Fruit fly (Drosophila melanogaster) whole organism, embryonic: ENCODE measurements around the gene Cpr67Fa2.
A peak's percentile ranks its signal among the peaks of the same experiment; 100 is the strongest.

ENCODE experiments used
- Ada2b ChIP-seq: fragments of 200-800 bp; sonication (Bioruptor generic); IDR thresholded peaks from 2 replicates; pipeline ENCODE4 v1.3.6; 2022; ENCODE audit warnings: missing biosample characterization, missing genetic modification characterization
- Aef1 ChIP-seq: fragments of 200-800 bp; sonication (Bioruptor generic); IDR thresholded peaks from 3 replicates; pipeline ENCODE4 v1.3.6; 2022; ENCODE audit warnings: missing biosample characterization, missing genetic modification characterization
- C15 ChIP-seq: fragments of 200-800 bp; sonication (Bioruptor generic); IDR thresholded peaks from 3 replicates; pipeline ENCODE4 v1.3.6; 2022; ENCODE audit warnings: missing biosample characterization, missing genetic modification characterization
- CG10267 ChIP-seq: fragments of 200-800 bp; sonication (Bioruptor generic); optimal IDR thresholded peaks from 2 replicates; lab custom pipeline; 2018; ENCODE audit warnings: missing biosample characterization, mild to moderate bottlenecking, missing genetic modification characterization, moderate library complexity
- CG10366 ChIP-seq: fragments of 200-800 bp; sonication (Bioruptor generic); IDR thresholded peaks from 2 replicates; pipeline ENCODE4 v1.3.6; 2022; ENCODE audit warnings: missing biosample characterization, missing genetic modification characterization
- CG10431 ChIP-seq: fragments of 200-800 bp; sonication (Bioruptor generic); optimal IDR thresholded peaks from 3 replicates; lab custom pipeline; 2018; ENCODE audit warnings: missing biosample characterization, mild to moderate bottlenecking, missing genetic modification characterization
- CG11560 ChIP-seq: fragments of 200-800 bp; sonication (Bioruptor generic); IDR thresholded peaks from 3 replicates; pipeline ENCODE4 v1.3.6; 2022; ENCODE audit warnings: missing biosample characterization, missing genetic modification characterization
- CG11696 ChIP-seq: fragments of 200-800 bp; sonication (Bioruptor generic); IDR thresholded peaks from 2 replicates; pipeline ENCODE4 v1.3.6; 2022; ENCODE audit warnings: missing biosample characterization, missing genetic modification characterization
- CG12155 ChIP-seq: fragments of 200-800 bp; sonication (Bioruptor generic); optimal IDR thresholded peaks from 3 replicates; lab custom pipeline; 2016; ENCODE audit warnings: missing biosample characterization, missing genetic modification characterization
- CG12219 ChIP-seq: fragments of 200-800 bp; sonication (Bioruptor generic); optimal IDR thresholded peaks from 3 replicates; lab custom pipeline; 2018; ENCODE audit warnings: missing biosample characterization, mild to moderate bottlenecking, missing genetic modification characterization
- CG13775 ChIP-seq: fragments of 200-800 bp; sonication (Bioruptor generic); optimal IDR thresholded peaks from 3 replicates; lab custom pipeline; 2017; ENCODE audit warnings: missing biosample characterization, mild to moderate bottlenecking, missing genetic modification characterization
- CG14860 ChIP-seq: fragments of 200-800 bp; sonication (Bioruptor generic); IDR thresholded peaks from 3 replicates; pipeline ENCODE4 v1.3.6; 2022; ENCODE audit warnings: missing biosample characterization, missing genetic modification characterization; ENCODE audit not compliant: partially characterized antibody
- CG1832 ChIP-seq: fragments of 200-800 bp; sonication (Bioruptor generic); optimal IDR thresholded peaks from 2 replicates; lab custom pipeline; 2017; ENCODE audit warnings: missing biosample characterization, mild to moderate bottlenecking, missing genetic modification characterization, inconsistent platforms
- CG30431 ChIP-seq: fragments of 200-800 bp; sonication (Bioruptor generic); optimal IDR thresholded peaks from 2 replicates; lab custom pipeline; 2017; ENCODE audit warnings: missing biosample characterization, missing genetic modification characterization
- CG3065 ChIP-seq: fragments of 200-800 bp; sonication (Bioruptor generic); optimal IDR thresholded peaks from 2 replicates; lab custom pipeline; 2016; ENCODE audit warnings: missing biosample characterization, missing genetic modification characterization
- CG32532 ChIP-seq: fragments of 200-800 bp; sonication (Bioruptor generic); IDR thresholded peaks from 2 replicates; pipeline ENCODE4 v1.3.6; 2022; ENCODE audit warnings: missing biosample characterization, missing genetic modification characterization
- CG34224 ChIP-seq: fragments of 200-800 bp; sonication (Bioruptor generic); IDR thresholded peaks from 3 replicates; pipeline ENCODE4 v1.3.6; 2022; ENCODE audit warnings: missing biosample characterization, missing genetic modification characterization; ENCODE audit not compliant: partially characterized antibody
- CG3726 ChIP-seq: fragments of 200-800 bp; sonication (Bioruptor generic); IDR thresholded peaks from 3 replicates; pipeline ENCODE4, ENCODE4 v1.3.6; 2022; ENCODE audit warnings: missing biosample characterization, missing genetic modification characterization
- CG7839 ChIP-seq: fragments of 200-800 bp; sonication (Bioruptor generic); optimal IDR thresholded peaks from 3 replicates; lab custom pipeline; 2018; ENCODE audit warnings: missing biosample characterization, mild to moderate bottlenecking, missing genetic modification characterization, moderate library complexity
- CG8388 ChIP-seq: fragments of 200-800 bp; sonication (Bioruptor generic); optimal IDR thresholded peaks from 2 replicates; lab custom pipeline; 2019; ENCODE audit warnings: missing biosample characterization, mild to moderate bottlenecking, missing genetic modification characterization, moderate library complexity
- Dfd ChIP-seq, 2 experiments: fragments of >200 bp; optimal IDR thresholded peaks; 2 replicates each; lab custom pipeline; 2017; ENCODE audit warnings: missing biosample characterization in 2 of 2, missing genetic modification characterization in 2 of 2
- Dip3 ChIP-seq: fragments of 200-800 bp; sonication (Bioruptor generic); optimal IDR thresholded peaks from 3 replicates; lab custom pipeline; 2016; ENCODE audit warnings: missing biosample characterization, missing genetic modification characterization
- H15 ChIP-seq: fragments of 200-800 bp; sonication (Bioruptor generic); IDR thresholded peaks from 3 replicates; pipeline ENCODE4 v1.3.6; 2022; ENCODE audit warnings: missing biosample characterization, missing genetic modification characterization
- H2.0 ChIP-seq: fragments of 200-800 bp; sonication (Bioruptor generic); IDR thresholded peaks from 2 replicates; pipeline ENCODE4 v1.3.6; 2022; ENCODE audit warnings: missing biosample characterization, missing genetic modification characterization
- HLH4C ChIP-seq: fragments of 200-800 bp; sonication (Bioruptor generic); IDR thresholded peaks from 3 replicates; pipeline ENCODE4 v1.3.6; 2022; ENCODE audit warnings: missing biosample characterization, missing genetic modification characterization; ENCODE audit not compliant: partially characterized antibody
- Hmx ChIP-seq: fragments of 200-800 bp; sonication (Bioruptor generic); optimal IDR thresholded peaks from 2 replicates; lab custom pipeline; 2016; ENCODE audit warnings: missing biosample characterization, missing genetic modification characterization
- MESR4 ChIP-seq: fragments of 200-800 bp; sonication (Bioruptor generic); optimal IDR thresholded peaks from 2 replicates; lab custom pipeline; 2018; ENCODE audit warnings: missing biosample characterization, mild to moderate bottlenecking, missing genetic modification characterization, moderate library complexity
- NC2α ChIP-seq: fragments of 200-800 bp; sonication (Bioruptor generic); optimal IDR thresholded peaks from 2 replicates; lab custom pipeline; 2016; ENCODE audit warnings: missing biosample characterization, missing genetic modification characterization
- Oli ChIP-seq: fragments of 200-800 bp; sonication (Bioruptor generic); optimal IDR thresholded peaks from 2 replicates; lab custom pipeline; 2018; ENCODE audit warnings: missing biosample characterization, mild to moderate bottlenecking, missing genetic modification characterization, moderate library complexity
- Rfx ChIP-seq: fragments of 200-800 bp; sonication (Bioruptor generic); IDR thresholded peaks from 2 replicates; pipeline ENCODE4 v1.3.6; 2022; ENCODE audit warnings: missing biosample characterization, missing genetic modification characterization
- Sox102F ChIP-seq: fragments of 200-800 bp; sonication (Bioruptor generic); optimal IDR thresholded peaks from 2 replicates; lab custom pipeline; 2018; ENCODE audit warnings: missing biosample characterization, mild to moderate bottlenecking, missing genetic modification characterization, moderate library complexity
- Spps ChIP-seq: fragments of 200-800 bp; sonication (Bioruptor generic); optimal IDR thresholded peaks from 2 replicates; lab custom pipeline; 2018; ENCODE audit warnings: missing biosample characterization, mild to moderate bottlenecking, missing genetic modification characterization
- Xrp1 ChIP-seq: fragments of 200-800 bp; sonication (Bioruptor generic); IDR thresholded peaks from 2 replicates; pipeline ENCODE4 v1.3.6; 2022; ENCODE audit warnings: missing biosample characterization, missing genetic modification characterization
- ase ChIP-seq: fragments of 200-800 bp; sonication (Bioruptor generic); IDR thresholded peaks from 3 replicates; pipeline ENCODE4 v1.3.6; 2022; ENCODE audit warnings: missing biosample characterization, missing genetic modification characterization
- cwo ChIP-seq: fragments of 200-800 bp; sonication (Bioruptor generic); optimal IDR thresholded peaks from 3 replicates; lab custom pipeline; 2017; ENCODE audit warnings: missing biosample characterization, missing genetic modification characterization, mild to moderate bottlenecking, moderate library complexity, missing genetic modification reagents
- dati ChIP-seq: fragments of 200-800 bp; sonication (Bioruptor generic); IDR thresholded peaks from 2 replicates; pipeline ENCODE4 v1.3.6; 2022; ENCODE audit warnings: missing biosample characterization, missing genetic modification characterization
- ftz-f1 ChIP-seq: fragments of 200-800 bp; sonication (Bioruptor generic); optimal IDR thresholded peaks from 2 replicates; lab custom pipeline; 2016; ENCODE audit warnings: missing biosample characterization, missing genetic modification characterization
- grn ChIP-seq: fragments of 200-800 bp; sonication (Bioruptor generic); optimal IDR thresholded peaks from 3 replicates; lab custom pipeline; 2017; ENCODE audit warnings: missing biosample characterization, missing genetic modification characterization
- gsb ChIP-seq: fragments of 200-800 bp; sonication (Bioruptor generic); IDR thresholded peaks from 2 replicates; pipeline ENCODE4 v1.3.6; 2022; ENCODE audit warnings: missing biosample characterization, missing genetic modification characterization
- lbe ChIP-seq: fragments of 200-800 bp; sonication (Bioruptor generic); optimal IDR thresholded peaks from 2 replicates; lab custom pipeline; 2016; ENCODE audit warnings: missing biosample characterization, mild to moderate bottlenecking, missing genetic modification characterization
- mld ChIP-seq: fragments of 200-800 bp; sonication (Bioruptor generic); IDR thresholded peaks from 3 replicates; pipeline ENCODE4 v1.3.6; 2022; ENCODE audit warnings: missing biosample characterization, missing genetic modification characterization; ENCODE audit not compliant: partially characterized antibody
- p53 ChIP-seq: fragments of 200-800 bp; sonication (Bioruptor generic); optimal IDR thresholded peaks from 2 replicates; lab custom pipeline; 2016; ENCODE audit warnings: missing biosample characterization, missing genetic modification characterization
- pan ChIP-seq, 4 experiments: fragments of >200 bp in 3 of 4; fragments of 200-800 bp in 1 of 4; sonication (Bioruptor generic) in 1 of 4; optimal IDR thresholded peaks in 3 of 4; IDR thresholded peaks in 1 of 4; 2 replicates each; pipeline versions ENCODE4 v1.3.6 to Lab custom; 2017 to 2022; ENCODE audit warnings: missing biosample characterization in 2 of 4, missing genetic modification characterization in 2 of 4, mixed read lengths in 1 of 4
- shn ChIP-seq: fragments of 200-800 bp; sonication (Bioruptor generic); optimal IDR thresholded peaks from 3 replicates; lab custom pipeline; 2016; ENCODE audit warnings: missing biosample characterization, missing genetic modification characterization
- tio ChIP-seq: fragments of 200-800 bp; sonication (Bioruptor generic); optimal IDR thresholded peaks from 2 replicates; lab custom pipeline; 2017; ENCODE audit warnings: missing biosample characterization, missing genetic modification characterization, inconsistent platforms
- ttk ChIP-seq: fragments of 200-800 bp; sonication (Bioruptor generic); IDR thresholded peaks from 2 replicates; pipeline ENCODE4 v2.1.2; 2022; ENCODE audit warnings: missing biosample characterization, missing genetic modification characterization
- unc-4 ChIP-seq: fragments of 200-800 bp; sonication (Bioruptor generic); IDR thresholded peaks from 2 replicates; pipeline ENCODE4 v1.3.6; 2022; ENCODE audit warnings: missing biosample characterization, missing genetic modification characterization; ENCODE audit not compliant: partially characterized antibody
- vfl ChIP-seq: fragments of 200-800 bp; sonication (Bioruptor generic); optimal IDR thresholded peaks from 2 replicates; lab custom pipeline; 2016; ENCODE audit warnings: missing biosample characterization, missing genetic modification characterization
- zen2 ChIP-seq: fragments of 200-800 bp; sonication (Bioruptor generic); IDR thresholded peaks from 3 replicates; pipeline ENCODE4 v1.3.6; 2022; ENCODE audit warnings: missing biosample characterization, missing genetic modification characterization; ENCODE audit not compliant: partially characterized antibody
- zf30C ChIP-seq: fragments of 200-800 bp; sonication (Bioruptor generic); optimal IDR thresholded peaks from 3 replicates; lab custom pipeline; 2018; ENCODE audit warnings: missing biosample characterization, mild to moderate bottlenecking, missing genetic modification characterization

Gene Cpr67Fa2

DNA sequence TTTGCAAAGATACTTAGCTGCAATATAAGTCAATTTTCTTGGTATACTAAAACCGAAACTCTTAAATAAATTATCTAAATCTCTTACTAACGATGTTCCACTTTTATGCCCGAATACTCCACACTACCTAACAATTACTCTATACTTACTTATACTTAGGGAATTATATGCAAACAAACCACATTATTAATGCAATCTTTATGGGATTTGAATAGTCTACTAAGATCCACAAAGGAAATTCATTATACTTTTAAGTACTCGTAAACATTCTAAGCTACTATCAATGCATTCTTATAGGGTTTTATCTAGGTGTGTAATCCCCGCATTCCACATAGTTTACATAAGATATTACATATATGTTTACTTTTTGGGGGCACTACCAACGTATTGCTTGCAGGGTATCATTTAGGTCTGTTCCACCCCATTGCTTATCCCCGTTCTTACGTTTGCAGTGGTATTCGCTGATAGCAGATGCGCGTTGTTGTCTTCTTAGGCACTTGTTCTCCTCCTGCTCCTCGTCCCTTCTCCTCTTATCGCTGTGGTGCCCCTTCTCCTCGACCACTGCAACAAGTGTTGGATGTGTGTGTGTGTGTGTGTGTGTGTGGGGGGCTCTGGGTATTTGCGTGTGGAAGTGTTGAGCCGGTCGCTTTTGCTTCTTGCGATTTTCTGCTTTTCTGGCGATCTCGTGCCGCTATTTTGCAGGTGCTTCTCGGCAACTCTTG, 6.2 kb downstream of the Cpr67Fa2 start (continued):
- TF ChIP-seq Spps (tag; lab: Kevin White, UChicago): no peak
- no peak for TF ChIP-seq Hmx (GFP tag; lab: Kevin White, UChicago)
- TF ChIP-seq CG11560 (tag; lab: Robert Waterston, UW): no peak
- TF ChIP-seq Rfx (GFP tag; lab: Robert Waterston, UW): no peak
- TF ChIP-seq p53 (GFP tag; lab: Kevin White, UChicago): no peak
- TF ChIP-seq MESR4 (GFP tag; lab: Kevin White, UChicago): no peak
- no peak for TF ChIP-seq CG3065 (GFP tag; lab: Kevin White, UChicago)
- TF ChIP-seq grn (GFP tag; lab: Kevin White, UChicago): peak; percentile 35
- TF ChIP-seq CG30431 (GFP tag; lab: Kevin White, UChicago): no peak
- TF ChIP-seq tio (GFP tag; lab: Kevin White, UChicago): no peak
- TF ChIP-seq H2.0 (GFP tag; lab: Robert Waterston, UW): peak; percentile 44
- TF ChIP-seq pan (optimal IDR thresholded peaks at IDR 0.05; lab: Kevin White, UChicago): no peak
- peak in 1 of 2 experiments; percentile 43 for TF ChIP-seq pan (GFP tag; optimal IDR thresholded peaks at IDR 0.05 in 1 of 2, IDR thresholded peaks at IDR 0.05 in 1 of 2)
- no peak for TF ChIP-seq CG10366 (GFP tag; lab: Robert Waterston, UW)
- TF ChIP-seq CG32532 (GFP tag; lab: Robert Waterston, UW): no peak
- TF ChIP-seq gsb (GFP tag; lab: Robert Waterston, UW): no peak
- TF ChIP-seq CG7839 (tag; lab: Kevin White, UChicago): no peak
- TF ChIP-seq HLH4C (GFP tag; lab: Robert Waterston, UW): no peak
- no peak for TF ChIP-seq zf30C
- no peak for TF ChIP-seq H15 (GFP tag; lab: Robert Waterston, UW)
- no peak for TF ChIP-seq Ada2b
- TF ChIP-seq ase (GFP tag; lab: Robert Waterston, UW): no peak
- TF ChIP-seq CG34224 (GFP tag; lab: Robert Waterston, UW): no peak
- TF ChIP-seq CG8388 (GFP tag; lab: Kevin White, UChicago): no peak
- TF ChIP-seq zen2: no peak
- TF ChIP-seq unc-4 (GFP tag; lab: Robert Waterston, UW): no peak
- no peak for TF ChIP-seq lbe (GFP tag; lab: Kevin White, UChicago)
- TF ChIP-seq CG14860: no peak
- no peak for TF ChIP-seq ftz-f1 (GFP tag; lab: Kevin White, UChicago)
- TF ChIP-seq CG12155 (GFP tag; lab: Kevin White, UChicago): no peak
- peak; percentile 36; the same call in 1 of the 3 replicates for TF ChIP-seq Aef1 (GFP tag; lab: Robert Waterston, UW)
- no peak for TF ChIP-seq C15 (GFP tag; lab: Robert Waterston, UW)
- TF ChIP-seq Dfd (GFP tag; optimal IDR thresholded peaks at IDR 0.05; lab: Kevin White, UChicago): peak in 1 of 2 experiments; percentile 53
- no peak for TF ChIP-seq shn
- no peak for TF ChIP-seq vfl (GFP tag; lab: Kevin White, UChicago)
- no peak for TF ChIP-seq CG1832 (GFP tag; lab: Kevin White, UChicago)
- TF ChIP-seq CG13775 (GFP tag; lab: Kevin White, UChicago): no peak
- no peak for TF ChIP-seq Dip3 (GFP tag; lab: Kevin White, UChicago)
- no peak for TF ChIP-seq dati
- TF ChIP-seq NC2α (GFP tag; lab: Kevin White, UChicago): no peak
- TF ChIP-seq mld (GFP tag; lab: Robert Waterston, UW): no peak
- no peak for TF ChIP-seq Oli (tag; lab: Kevin White, UChicago)
- no peak for TF ChIP-seq ttk
- TF ChIP-seq cwo (GFP tag; lab: Kevin White, UChicago): peak; percentile 70
- TF ChIP-seq CG12219 (GFP tag; lab: Kevin White, UChicago): no peak
- no peak for TF ChIP-seq Sox102F (GFP tag; lab: Kevin White, UChicago)
- no peak for TF ChIP-seq Xrp1 (GFP tag; lab: Robert Waterston, UW)
- TF ChIP-seq CG10267 (tag; lab: Kevin White, UChicago): no peak
- TF ChIP-seq CG11696: no peak
- peak; percentile 8 for TF ChIP-seq CG10431
- no peak for TF ChIP-seq CG3726 (GFP tag; lab: Robert Waterston, UW)
